Fruit fly (Drosophila melanogaster) whole organism, embryonic: Measurements from ENCODE around the gene trk.
A peak's percentile ranks its signal among the peaks of the same experiment; 100 is the strongest.

Experiments used
- Antp ChIP-seq: fragments of 200-800 bp; sonication (Bioruptor generic); optimal IDR thresholded peaks from 3 replicates; lab custom pipeline; 2016; ENCODE audit warnings: missing biosample characterization, missing genetic modification characterization
- CG10147 ChIP-seq: fragments of 200-800 bp; sonication (Bioruptor generic); optimal IDR thresholded peaks from 2 replicates; lab custom pipeline; 2019; ENCODE audit warnings: missing biosample characterization, mild to moderate bottlenecking, missing genetic modification characterization, moderate library complexity
- CG10321 ChIP-seq: fragments of 200-800 bp; sonication (Bioruptor generic); IDR thresholded peaks from 2 replicates; pipeline ENCODE4 v1.3.6; 2022; ENCODE audit warnings: missing biosample characterization, missing genetic modification characterization
- CG11456 ChIP-seq: fragments of 200-800 bp; sonication (Bioruptor generic); IDR thresholded peaks from 3 replicates; pipeline ENCODE4 v1.3.6; 2022; ENCODE audit warnings: missing biosample characterization, missing genetic modification characterization
- CG12104 ChIP-seq: fragments of 200-800 bp; sonication (Bioruptor generic); optimal IDR thresholded peaks from 3 replicates; lab custom pipeline; 2016; ENCODE audit warnings: missing biosample characterization, missing genetic modification characterization
- CG15269 ChIP-seq: fragments of 200-800 bp; sonication (Bioruptor generic); optimal IDR thresholded peaks from 2 replicates; lab custom pipeline; 2018; ENCODE audit warnings: missing biosample characterization, mild to moderate bottlenecking, missing genetic modification characterization, moderate library complexity
- CG15601 ChIP-seq: fragments of 200-800 bp; sonication (Bioruptor generic); optimal IDR thresholded peaks from 3 replicates; lab custom pipeline; 2019; ENCODE audit warnings: missing biosample characterization, mild to moderate bottlenecking, missing genetic modification characterization, moderate library complexity
- CG16779 ChIP-seq: fragments of 200-800 bp; sonication (Bioruptor generic); IDR thresholded peaks from 2 replicates; pipeline ENCODE4 v1.3.6; 2022; ENCODE audit warnings: missing biosample characterization, missing genetic modification characterization
- CG17186 ChIP-seq: fragments of 200-800 bp; sonication (Bioruptor generic); optimal IDR thresholded peaks from 3 replicates; lab custom pipeline; 2017; ENCODE audit warnings: missing biosample characterization, missing genetic modification reagents, missing genetic modification characterization
- CG17802 ChIP-seq: fragments of 200-800 bp; sonication (Bioruptor generic); optimal IDR thresholded peaks from 2 replicates; lab custom pipeline; 2018; ENCODE audit warnings: missing biosample characterization, mild to moderate bottlenecking, missing genetic modification characterization, moderate library complexity
- CG17829 ChIP-seq: fragments of 200-800 bp; optimal IDR thresholded peaks from 2 replicates; lab custom pipeline; 2019; ENCODE audit warnings: missing biosample characterization, mild to moderate bottlenecking, missing genetic modification characterization, moderate library complexity
- CG2120 ChIP-seq: fragments of 200-800 bp; sonication (Bioruptor generic); optimal IDR thresholded peaks from 3 replicates; lab custom pipeline; 2016; ENCODE audit warnings: missing biosample characterization, missing genetic modification characterization
- CG32767 ChIP-seq: fragments of 200-800 bp; sonication (Bioruptor generic); IDR thresholded peaks from 2 replicates; pipeline ENCODE4 v1.3.6; 2022; ENCODE audit warnings: missing biosample characterization, missing genetic modification characterization
- CG3281 ChIP-seq: fragments of 200-800 bp; sonication (Bioruptor generic); optimal IDR thresholded peaks from 3 replicates; lab custom pipeline; 2017; ENCODE audit warnings: missing biosample characterization, mild to moderate bottlenecking, missing genetic modification characterization
- CG3726 ChIP-seq: fragments of 200-800 bp; sonication (Bioruptor generic); IDR thresholded peaks from 3 replicates; pipeline ENCODE4, ENCODE4 v1.3.6; 2022; ENCODE audit warnings: missing biosample characterization, missing genetic modification characterization
- CG42726 ChIP-seq: fragments of 200-800 bp; sonication (Bioruptor generic); IDR thresholded peaks from 2 replicates; pipeline ENCODE4 v1.3.6; 2022; ENCODE audit warnings: missing biosample characterization, missing genetic modification characterization; ENCODE audit not compliant: partially characterized antibody
- CG4617 ChIP-seq: fragments of 200-800 bp; sonication (Bioruptor generic); optimal IDR thresholded peaks from 3 replicates; lab custom pipeline; 2016; ENCODE audit warnings: missing biosample characterization, missing genetic modification characterization, borderline replicate concordance
- CG7357 ChIP-seq: fragments of 200-800 bp; sonication (Bioruptor generic); IDR thresholded peaks from 3 replicates; pipeline ENCODE4 v1.3.6; 2022; ENCODE audit warnings: missing biosample characterization, missing genetic modification characterization
- CG7372 ChIP-seq: fragments of 200-800 bp; sonication (Bioruptor generic); IDR thresholded peaks from 2 replicates; pipeline ENCODE4 v1.3.6; 2022; ENCODE audit warnings: missing biosample characterization, missing genetic modification characterization
- CG7987 ChIP-seq: fragments of 200-800 bp; sonication (Bioruptor generic); optimal IDR thresholded peaks from 2 replicates; lab custom pipeline; 2018; ENCODE audit warnings: missing biosample characterization, mild to moderate bottlenecking, missing genetic modification characterization, moderate library complexity
- CG9932 ChIP-seq: fragments of 200-800 bp; sonication (Bioruptor generic); IDR thresholded peaks from 2 replicates; pipeline ENCODE4 v1.3.6; 2022; ENCODE audit warnings: missing biosample characterization, missing genetic modification characterization
- Chrac-16 ChIP-seq: fragments of 200-800 bp; sonication (Bioruptor generic); optimal IDR thresholded peaks from 3 replicates; lab custom pipeline; 2016; ENCODE audit warnings: missing biosample characterization, missing genetic modification characterization
- ERR ChIP-seq: fragments of 200-800 bp; sonication (Bioruptor generic); optimal IDR thresholded peaks from 2 replicates; lab custom pipeline; 2016; ENCODE audit warnings: missing biosample characterization, missing genetic modification characterization
- Ets65A ChIP-seq: fragments of 200-800 bp; sonication (Bioruptor generic); peaks from one replicate; lab custom pipeline; 2016; ENCODE audit warnings: missing biosample characterization, missing genetic modification characterization
- Fer1 ChIP-seq: fragments of 200-800 bp; sonication (Bioruptor generic); optimal IDR thresholded peaks from 2 replicates; lab custom pipeline; 2017; ENCODE audit warnings: missing biosample characterization, mild to moderate bottlenecking, missing genetic modification characterization
- Hand ChIP-seq: fragments of 200-800 bp; sonication (Bioruptor generic); optimal IDR thresholded peaks from 2 replicates; lab custom pipeline; 2017; ENCODE audit warnings: mild to moderate bottlenecking, missing biosample characterization, missing genetic modification reagents, missing genetic modification characterization
- Hmx ChIP-seq: fragments of 200-800 bp; sonication (Bioruptor generic); optimal IDR thresholded peaks from 2 replicates; lab custom pipeline; 2016; ENCODE audit warnings: missing biosample characterization, missing genetic modification characterization
- Hr51 ChIP-seq, 2 experiments: fragments of 200-800 bp; sonication (Bioruptor generic); optimal IDR thresholded peaks; 2 replicates in 1 of 2; 3 replicates in 1 of 2; lab custom pipeline; 2016 to 2018; ENCODE audit warnings: missing biosample characterization in 2 of 2, missing genetic modification characterization in 2 of 2, mild to moderate bottlenecking in 1 of 2, moderate library complexity in 1 of 2
- NC2α ChIP-seq: fragments of 200-800 bp; sonication (Bioruptor generic); optimal IDR thresholded peaks from 2 replicates; lab custom pipeline; 2016; ENCODE audit warnings: missing biosample characterization, missing genetic modification characterization
- Sox102F ChIP-seq: fragments of 200-800 bp; sonication (Bioruptor generic); optimal IDR thresholded peaks from 2 replicates; lab custom pipeline; 2018; ENCODE audit warnings: missing biosample characterization, mild to moderate bottlenecking, missing genetic modification characterization, moderate library complexity
- Taf1 ChIP-seq: fragments of 200-800 bp; sonication (Bioruptor generic); IDR thresholded peaks from 2 replicates; pipeline ENCODE4 v1.3.6; 2022; ENCODE audit warnings: missing biosample characterization, missing genetic modification characterization
- Xbp1 ChIP-seq: fragments of 200-800 bp; sonication (Bioruptor generic); optimal IDR thresholded peaks from 3 replicates; lab custom pipeline; 2016; ENCODE audit warnings: missing biosample characterization, mild to moderate bottlenecking, missing genetic modification characterization
- YL-1 ChIP-seq: fragments of 200-800 bp; sonication (Bioruptor generic); optimal IDR thresholded peaks from 3 replicates; lab custom pipeline; 2017; ENCODE audit warnings: missing biosample characterization, mild to moderate bottlenecking, missing genetic modification characterization
- al ChIP-seq: fragments of 200-800 bp; sonication (Bioruptor generic); IDR thresholded peaks from 2 replicates; pipeline ENCODE4 v1.3.6; 2022; ENCODE audit warnings: missing biosample characterization, missing genetic modification characterization
- amos ChIP-seq: fragments of 200-800 bp; sonication (Bioruptor generic); IDR thresholded peaks from 2 replicates; pipeline ENCODE4 v1.3.6; 2022; ENCODE audit warnings: missing biosample characterization, missing genetic modification characterization; ENCODE audit not compliant: partially characterized antibody
- ash1 ChIP-seq: fragments of 200-800 bp; sonication (Bioruptor generic); optimal IDR thresholded peaks from 2 replicates; lab custom pipeline; 2018; ENCODE audit warnings: missing biosample characterization, mild to moderate bottlenecking, missing genetic modification characterization
- bbx ChIP-seq: fragments of 200-800 bp; sonication (Bioruptor generic); IDR thresholded peaks from 2 replicates; pipeline ENCODE4 v1.3.6; 2022; ENCODE audit warnings: missing biosample characterization, missing genetic modification characterization; ENCODE audit not compliant: partially characterized antibody
- crp ChIP-seq, 2 experiments: fragments of 200-800 bp; sonication (Bioruptor generic); optimal IDR thresholded peaks; 2 replicates in 1 of 2; 3 replicates in 1 of 2; lab custom pipeline; 2017; ENCODE audit warnings: missing biosample characterization in 2 of 2, missing genetic modification characterization in 2 of 2, mild to moderate bottlenecking in 1 of 2, moderate library complexity in 1 of 2
- ewg ChIP-seq: fragments of 200-800 bp; sonication (Bioruptor generic); optimal IDR thresholded peaks from 3 replicates; lab custom pipeline; 2017; ENCODE audit warnings: mild to moderate bottlenecking, missing biosample characterization, missing genetic modification reagents, missing genetic modification characterization
- exex ChIP-seq: fragments of 200-800 bp; sonication (Bioruptor generic); optimal IDR thresholded peaks from 4 replicates; lab custom pipeline; 2018; ENCODE audit warnings: missing biosample characterization, mild to moderate bottlenecking, missing genetic modification characterization, moderate library complexity
- gce ChIP-seq: fragments of 200-800 bp; sonication (Bioruptor generic); IDR thresholded peaks from 3 replicates; pipeline ENCODE4 v1.3.6; 2022; ENCODE audit warnings: missing biosample characterization, missing genetic modification characterization
- gem ChIP-seq: fragments of 200-800 bp; sonication (Bioruptor generic); optimal IDR thresholded peaks from 2 replicates; lab custom pipeline; 2019; ENCODE audit warnings: missing biosample characterization, mild to moderate bottlenecking, missing genetic modification characterization, moderate library complexity
- lab ChIP-seq: fragments of 200-800 bp; sonication (Bioruptor generic); optimal IDR thresholded peaks from 3 replicates; lab custom pipeline; 2017; ENCODE audit warnings: missing biosample characterization, missing genetic modification characterization, mild to moderate bottlenecking, moderate library complexity, missing genetic modification reagents
- lola ChIP-seq, 3 experiments: fragments of >200 bp in 2 of 3; fragments of 200-800 bp in 1 of 3; sonication (Bioruptor generic) in 1 of 3; optimal IDR thresholded peaks; 2 replicates each; lab custom pipeline; 2017 to 2019; ENCODE audit warnings: missing biosample characterization in 3 of 3, missing genetic modification characterization in 3 of 3, mild to moderate bottlenecking in 1 of 3, moderate library complexity in 1 of 3
- org-1 ChIP-seq: fragments of 200-800 bp; sonication (Bioruptor generic); optimal IDR thresholded peaks from 2 replicates; lab custom pipeline; 2017; ENCODE audit warnings: missing biosample characterization, missing genetic modification characterization
- phol ChIP-seq: fragments of 200-800 bp; sonication (Bioruptor generic); optimal IDR thresholded peaks from 3 replicates; lab custom pipeline; 2018; ENCODE audit warnings: missing biosample characterization, mild to moderate bottlenecking, missing genetic modification characterization, moderate library complexity
- pum ChIP-seq: fragments of 200-800 bp; sonication (Bioruptor generic); optimal IDR thresholded peaks from 2 replicates; lab custom pipeline; 2016; ENCODE audit warnings: missing biosample characterization, missing genetic modification characterization
- sr ChIP-seq: fragments of 200-800 bp; sonication (Bioruptor generic); IDR thresholded peaks from 3 replicates; pipeline ENCODE4 v1.3.6; 2022; ENCODE audit warnings: missing biosample characterization, missing genetic modification characterization
- ttk ChIP-seq: fragments of 200-800 bp; sonication (Bioruptor generic); IDR thresholded peaks from 2 replicates; pipeline ENCODE4 v2.1.2; 2022; ENCODE audit warnings: missing biosample characterization, missing genetic modification characterization
- unc-4 ChIP-seq: fragments of 200-800 bp; sonication (Bioruptor generic); IDR thresholded peaks from 2 replicates; pipeline ENCODE4 v1.3.6; 2022; ENCODE audit warnings: missing biosample characterization, missing genetic modification characterization; ENCODE audit not compliant: partially characterized antibody

Gene trk

DNA sequence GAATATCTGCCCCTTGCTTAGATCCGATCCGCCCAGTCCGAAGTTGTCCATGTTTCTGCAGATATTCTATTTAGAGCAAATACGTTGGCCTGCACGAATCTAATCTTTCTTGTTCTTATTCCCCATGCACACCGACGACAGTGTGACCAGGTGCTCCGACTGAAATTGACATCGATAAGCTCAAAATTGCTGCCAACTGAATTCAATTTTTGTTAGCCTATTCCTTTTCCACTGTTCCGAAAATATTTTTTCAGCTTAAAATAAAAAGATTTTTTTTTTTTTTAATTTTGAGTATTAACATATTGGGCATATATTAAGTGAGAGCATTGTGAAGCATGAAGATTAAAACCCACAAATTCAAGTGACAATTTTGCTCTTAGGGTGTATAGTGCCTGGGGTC is 31.7 kb upstream of the trk start, which contains the start of gene nmd (continued):
- TF ChIP-seq Ets65A (GFP tag; lab: Kevin White, UChicago): peak; percentile 60
- 0 out of 2 replicates have a peak, but pooled peaks have one; percentile 21 for TF ChIP-seq CG10321 (GFP tag; lab: Robert Waterston, UW)
- no peak for TF ChIP-seq ttk (GFP tag; lab: Robert Waterston, UW)
- no peak for TF ChIP-seq CG7357 (GFP tag; lab: Robert Waterston, UW)
- TF ChIP-seq CG15601 (tag; lab: Kevin White, UChicago): peak; percentile 23
- TF ChIP-seq Hmx (GFP tag; lab: Kevin White, UChicago): no peak
- TF ChIP-seq CG17802: no peak
- TF ChIP-seq gem (tag; lab: Kevin White, UChicago): peak; percentile 16
- no peak for TF ChIP-seq Hand (GFP tag; lab: Kevin White, UChicago)
- TF ChIP-seq Fer1 (GFP tag; lab: Kevin White, UChicago): peak; percentile 50
- TF ChIP-seq Xbp1 (GFP tag; lab: Kevin White, UChicago): peak; percentile 13
- no peak for TF ChIP-seq CG10147 (GFP tag; lab: Kevin White, UChicago)
- no peak for TF ChIP-seq pum
- TF ChIP-seq Antp (GFP tag; lab: Kevin White, UChicago): no peak
- TF ChIP-seq CG17829: peak; percentile 13
- TF ChIP-seq CG17186 (GFP tag; lab: Kevin White, UChicago): peak; percentile 7
- TF ChIP-seq CG11456: no peak
- TF ChIP-seq CG7987 (GFP tag; lab: Kevin White, UChicago): peak; percentile 17
- no peak for TF ChIP-seq CG3726 (GFP tag; lab: Robert Waterston, UW)
- TF ChIP-seq amos (GFP tag; lab: Robert Waterston, UW): no peak; the same call in 1 of the 2 replicates
- no peak for TF ChIP-seq org-1 (GFP tag; lab: Kevin White, UChicago)
- TF ChIP-seq phol (tag; lab: Kevin White, UChicago): peak; percentile 21
- TF ChIP-seq CG16779 (GFP tag; lab: Robert Waterston, UW): no peak
- peak; percentile 33 for TF ChIP-seq CG2120 (GFP tag; lab: Kevin White, UChicago)
- TF ChIP-seq bbx (GFP tag; lab: Robert Waterston, UW): peak; percentile 38; the same call in 1 of the 2 replicates
- no peak for TF ChIP-seq crp (GFP tag; optimal IDR thresholded peaks at IDR 0.05; lab: Kevin White, UChicago)
- no peak for TF ChIP-seq ash1
- peak; percentile 64 for TF ChIP-seq YL-1
- no peak for TF ChIP-seq NC2α (GFP tag; lab: Kevin White, UChicago)
- no peak; the same call in 1 of the 2 replicates for TF ChIP-seq CG9932 (GFP tag; lab: Robert Waterston, UW)
- no peak for TF ChIP-seq CG42726 (GFP tag; lab: Robert Waterston, UW)
- no peak for TF ChIP-seq lab (GFP tag; lab: Kevin White, UChicago)
- TF ChIP-seq Chrac-16 (GFP tag; lab: Kevin White, UChicago): peak; percentile 12
- peak; percentile 70 for TF ChIP-seq CG4617 (GFP tag; lab: Kevin White, UChicago)
- no peak for TF ChIP-seq ewg (GFP tag; lab: Kevin White, UChicago)
- TF ChIP-seq CG7372 (GFP tag; lab: Robert Waterston, UW): no peak
- TF ChIP-seq gce (GFP tag; lab: Robert Waterston, UW): no peak
- no peak for TF ChIP-seq ERR (GFP tag; lab: Kevin White, UChicago)
- no peak for TF ChIP-seq exex
- no peak for TF ChIP-seq CG3281 (GFP tag; lab: Kevin White, UChicago)
- peak; percentile 6 for TF ChIP-seq CG15269 (tag; lab: Kevin White, UChicago)
- TF ChIP-seq CG12104 (GFP tag; lab: Kevin White, UChicago): no peak
- TF ChIP-seq Sox102F (GFP tag; lab: Kevin White, UChicago): no peak
- TF ChIP-seq unc-4 (GFP tag; lab: Robert Waterston, UW): peak; percentile 30; the same call in 1 of the 2 replicates
- no peak for TF ChIP-seq sr
- TF ChIP-seq Hr51 (GFP tag; optimal IDR thresholded peaks at IDR 0.05; lab: Kevin White, UChicago): peak in 1 of 2 experiments; percentile 24
- TF ChIP-seq lola (GFP tag; optimal IDR thresholded peaks at IDR 0.05; lab: Kevin White, UChicago): no peak
- TF ChIP-seq CG32767 (GFP tag; lab: Robert Waterston, UW): no peak
- TF ChIP-seq Taf1 (GFP tag; lab: Robert Waterston, UW): no peak
- TF ChIP-seq al (GFP tag; lab: Robert Waterston, UW): no peak
